Fruit fly (Drosophila melanogaster) whole organism: ENCODE data around the gene pav.

ENCODE experiments used
- CG8478 ChIP-seq: fragments of >200 bp; optimal IDR thresholded peaks from 2 replicates; lab custom pipeline; 2018; ENCODE audit warnings: inconsistent platforms
- Dll ChIP-seq: fragments of >200 bp; optimal IDR thresholded peaks from 2 replicates; lab custom pipeline; 2017
- EcR ChIP-seq, 2 experiments: fragments of >200 bp; optimal IDR thresholded peaks; 2 replicates each; lab custom pipeline; 2017; ENCODE audit warnings: missing biosample characterization in 2 of 2, missing genetic modification characterization in 2 of 2, missing genetic modification reagents in 2 of 2
- pan ChIP-seq: fragments of >200 bp; optimal IDR thresholded peaks from 2 replicates; lab custom pipeline; 2017
- psq ChIP-seq: fragments of >200 bp; optimal IDR thresholded peaks from 2 replicates; lab custom pipeline; 2017
- usp ChIP-seq: fragments of >200 bp; optimal IDR thresholded peaks from 2 replicates; lab custom pipeline; 2017; ENCODE audit warnings: missing biosample characterization, missing genetic modification characterization, mixed read lengths

The pav gene

dm6 chr3L:4282627-4283026, 40.1 kb downstream of the pav start, which contains the start of gene CG11583:
CG11583 (minus strand) TSS chr3L:4282817.
- TF ChIP-seq EcR (GFP tag; optimal IDR thresholded peaks at IDR 0.05; lab: Kevin White, UChicago) (no peak), Dll (lab: Kevin White, UChicago) (no peak), psq (lab: Kevin White, UChicago) (no peak), CG8478 (lab: Kevin White, UChicago) (no peak), pan (lab: Kevin White, UChicago) (no peak), usp (GFP tag; lab: Kevin White, UChicago) (no peak)

DNA sequence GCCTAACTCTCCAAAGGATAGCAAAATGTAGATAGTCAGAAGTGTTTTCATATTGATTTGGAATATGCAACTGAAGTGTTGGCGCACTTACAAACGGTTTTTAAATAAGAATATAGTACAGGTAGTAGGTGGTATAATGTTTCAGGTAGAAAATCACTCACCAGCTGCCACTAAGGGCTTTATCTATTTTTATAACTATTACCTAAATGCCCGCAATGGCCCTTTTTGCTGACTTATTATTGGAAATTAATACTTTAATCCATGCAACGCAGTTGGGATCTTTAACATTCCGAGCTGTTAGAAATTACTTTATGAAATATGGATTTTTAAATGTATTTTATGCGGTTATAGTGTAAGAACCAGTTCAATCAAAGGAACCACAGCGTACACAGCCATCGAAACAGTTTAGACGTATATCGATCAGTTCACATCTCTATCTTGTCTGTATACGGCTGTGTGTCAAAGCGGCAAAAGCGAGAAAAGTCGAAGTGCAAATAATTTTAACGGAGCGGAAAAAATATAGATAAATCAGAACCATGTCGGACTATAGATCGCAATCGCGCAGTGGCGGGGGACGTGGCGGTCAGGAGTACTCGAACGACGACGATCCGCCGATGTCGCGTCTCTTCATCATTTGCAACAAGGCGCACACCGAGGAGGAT, 41.0 kb downstream of the pav start, which contains the start of the genes srw and CG1316:
srw (minus strand) TSS at position 51 of the 662 bp plus-strand sequence.
CG1316 (plus strand) TSS at position 424 of the 662 bp plus-strand sequence.
- no peak for TF ChIP-seq EcR (GFP tag; optimal IDR thresholded peaks at IDR 0.05; lab: Kevin White, UChicago)
- TF ChIP-seq psq (lab: Kevin White, UChicago) = no peak
- TF ChIP-seq usp (GFP tag; lab: Kevin White, UChicago) = no peak
- no peak for TF ChIP-seq pan (lab: Kevin White, UChicago)
- no peak for TF ChIP-seq Dll (lab: Kevin White, UChicago)
- TF ChIP-seq CG8478 (lab: Kevin White, UChicago) = no peak

DNA sequence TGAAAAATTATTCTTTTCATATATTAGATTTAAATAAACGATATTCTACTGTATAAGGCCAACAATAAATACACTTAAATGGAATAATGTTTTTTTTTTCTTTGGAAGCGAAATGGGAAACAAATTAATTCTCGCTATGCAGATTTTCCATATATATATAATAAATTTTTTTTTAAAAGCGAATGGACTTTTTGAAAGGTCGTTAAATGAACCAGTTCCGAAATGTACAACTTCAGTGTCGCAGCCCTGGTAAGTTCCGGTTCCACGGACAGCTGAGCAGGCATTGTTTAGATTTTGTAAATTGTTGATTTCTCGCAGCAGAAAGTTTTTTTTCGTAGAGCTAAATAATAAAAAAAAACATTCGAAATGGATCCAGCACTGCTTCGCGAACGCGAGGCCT, 44.2 kb downstream of the pav start, which contains the start of gene TfIIEbeta:
TfIIEbeta (plus strand) TSS at position 255 of the 400 bp plus-strand sequence.
- TF ChIP-seq pan (lab: Kevin White, UChicago) (no peak), CG8478 (lab: Kevin White, UChicago) (no peak), usp (GFP tag; lab: Kevin White, UChicago) (no peak), psq (lab: Kevin White, UChicago) (no peak), EcR (GFP tag; optimal IDR thresholded peaks at IDR 0.05; lab: Kevin White, UChicago) (no peak), Dll (lab: Kevin White, UChicago) (no peak)

DNA sequence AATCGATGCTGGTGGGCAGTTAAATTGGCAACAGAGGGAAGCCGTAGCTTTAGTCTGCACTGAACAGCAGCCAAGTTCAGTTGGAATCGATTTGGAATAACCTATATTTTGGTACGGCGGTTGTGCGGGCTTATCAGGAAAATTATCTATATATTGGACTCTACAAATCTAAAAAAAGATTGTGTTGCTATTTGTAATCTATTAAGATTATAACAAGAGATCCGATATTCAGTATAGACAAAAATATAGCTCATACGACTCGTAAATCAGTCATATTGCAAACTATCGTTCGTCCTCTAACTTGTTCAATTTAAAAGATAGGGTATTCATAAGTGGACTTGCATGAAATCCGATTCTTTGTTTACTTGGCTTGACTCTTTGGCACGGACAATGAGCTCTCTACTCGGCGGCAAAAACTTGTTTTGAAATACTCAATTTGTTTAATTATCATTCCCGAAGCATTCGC, 46.1 kb downstream of the pav start, which contains the start of gene Hexo1:
Hexo1 (plus strand) TSS at position 51 of the 466 bp plus-strand sequence.
- TF ChIP-seq pan (lab: Kevin White, UChicago) = no peak
- TF ChIP-seq EcR (GFP tag; optimal IDR thresholded peaks at IDR 0.05; lab: Kevin White, UChicago) = no peak
- no peak for TF ChIP-seq Dll (lab: Kevin White, UChicago)
- no peak for TF ChIP-seq CG8478 (lab: Kevin White, UChicago)
- TF ChIP-seq psq (lab: Kevin White, UChicago) = no peak
- TF ChIP-seq usp (GFP tag; lab: Kevin White, UChicago) = no peak

DNA sequence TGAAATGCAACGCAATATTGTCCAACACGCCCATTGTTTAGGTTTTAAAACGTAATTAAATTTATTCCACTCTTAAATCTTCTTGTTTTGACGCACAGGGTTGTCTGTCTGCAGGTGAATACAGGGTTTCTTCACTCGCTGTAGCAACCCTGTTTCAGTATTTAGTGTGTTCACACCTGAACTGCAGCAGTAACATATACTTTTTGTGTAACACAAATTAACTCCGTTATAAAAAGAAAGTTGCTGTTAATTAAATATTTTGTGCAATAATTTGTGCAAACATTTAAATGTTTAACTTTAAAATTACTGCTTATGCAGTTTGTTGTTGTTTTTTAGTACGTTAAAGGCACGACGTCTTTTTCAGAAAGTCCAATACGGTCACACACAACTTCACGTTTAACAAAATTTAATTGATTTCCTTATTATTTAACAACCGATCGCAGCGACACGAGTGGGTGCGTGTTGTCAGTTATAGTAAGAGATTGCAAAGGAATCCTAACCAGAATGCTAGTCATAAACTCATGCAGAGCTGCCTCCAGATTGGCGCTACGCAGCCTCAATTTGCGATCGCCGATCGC, 49.7 kb downstream of the pav start, which contains the start of the genes CG15012 and Fdx2:
CG15012 (minus strand) TSS at position 127 of the 578 bp plus-strand sequence.
Fdx2 (plus strand) TSS at position 363 of the 578 bp plus-strand sequence.
- TF ChIP-seq CG8478 (lab: Kevin White, UChicago) = no peak
- TF ChIP-seq usp (GFP tag; lab: Kevin White, UChicago) = no peak
- no peak for TF ChIP-seq EcR (GFP tag; optimal IDR thresholded peaks at IDR 0.05; lab: Kevin White, UChicago)
- TF ChIP-seq pan (lab: Kevin White, UChicago) = no peak
- no peak for TF ChIP-seq Dll (lab: Kevin White, UChicago)
- TF ChIP-seq psq (lab: Kevin White, UChicago) = no peak

dm6 chr3L:4293304-4293703, 50.8 kb downstream of the pav start:
- TF ChIP-seq usp (GFP tag; lab: Kevin White, UChicago) (no peak), Dll (lab: Kevin White, UChicago) (no peak), CG8478 (lab: Kevin White, UChicago) (no peak), pan (lab: Kevin White, UChicago) (no peak), EcR (GFP tag; optimal IDR thresholded peaks at IDR 0.05; lab: Kevin White, UChicago) (no peak), psq (lab: Kevin White, UChicago) (no peak)

- TF ChIP-seq psq (lab: Kevin White, UChicago) = no peak
- no peak for TF ChIP-seq CG8478 (lab: Kevin White, UChicago)
- TF ChIP-seq Dll (lab: Kevin White, UChicago) = no peak
- TF ChIP-seq EcR (GFP tag; optimal IDR thresholded peaks at IDR 0.05; lab: Kevin White, UChicago) = no peak
- TF ChIP-seq usp (GFP tag; lab: Kevin White, UChicago) = no peak
- no peak for TF ChIP-seq pan (lab: Kevin White, UChicago)
Observed at dm6 chr3L:4293711-4294110, 51.2 kb downstream of the pav start.
